Worm (Caenorhabditis elegans) whole organism, dauer: ENCODE data around the gene snx-13.

Experiments used
- unc-62 ChIP-seq: sonication (generic microtip); optimal IDR thresholded peaks from 2 replicates; lab custom pipeline; 2017; ENCODE audit warnings: missing biosample characterization, missing genetic modification reagents, missing genetic modification characterization

Gene snx-13

DNA sequence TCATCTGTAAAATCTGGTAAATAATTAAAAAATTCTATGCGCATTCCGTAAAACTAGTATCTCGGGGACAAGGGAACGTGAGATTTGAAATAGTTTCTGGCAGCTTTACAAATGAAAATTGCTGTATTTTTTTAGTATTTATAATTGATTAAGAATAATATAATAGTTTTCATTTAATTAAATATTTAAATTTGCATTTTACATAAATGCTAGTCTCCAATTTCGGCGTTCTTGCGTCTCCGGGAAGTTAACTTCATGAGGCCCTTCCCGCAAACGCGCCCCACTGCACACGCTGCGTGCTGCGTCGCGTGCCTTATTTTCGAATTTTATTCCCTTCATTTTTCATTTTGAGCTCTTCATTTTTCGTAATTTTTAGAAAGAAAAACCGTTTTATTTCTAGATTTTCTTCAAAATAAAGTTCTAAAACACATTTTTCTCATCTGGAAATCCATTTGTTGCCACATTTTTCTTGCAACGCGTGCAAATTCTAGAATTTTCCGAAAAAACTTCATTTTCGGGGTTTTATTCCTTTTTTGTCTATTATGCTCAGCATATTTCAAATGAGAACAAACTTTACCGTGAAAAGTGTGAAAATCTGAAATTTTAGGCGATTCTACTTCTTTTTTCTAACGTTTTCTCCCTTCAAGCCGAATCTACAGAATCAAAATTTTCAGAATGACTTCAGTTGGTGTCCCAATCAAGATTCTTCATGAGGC, at the start of gene snx-13, which contains the start of gene snr-1:
Gene snx-13, minus strand, starts transcription at position 55 of the 716 bp plus-strand sequence.
Gene snr-1, plus strand, starts transcription at position 666 of the 716 bp plus-strand sequence.
- TF ChIP-seq unc-62 (GFP tag; lab: Kevin White, UChicago): no peak

DNA sequence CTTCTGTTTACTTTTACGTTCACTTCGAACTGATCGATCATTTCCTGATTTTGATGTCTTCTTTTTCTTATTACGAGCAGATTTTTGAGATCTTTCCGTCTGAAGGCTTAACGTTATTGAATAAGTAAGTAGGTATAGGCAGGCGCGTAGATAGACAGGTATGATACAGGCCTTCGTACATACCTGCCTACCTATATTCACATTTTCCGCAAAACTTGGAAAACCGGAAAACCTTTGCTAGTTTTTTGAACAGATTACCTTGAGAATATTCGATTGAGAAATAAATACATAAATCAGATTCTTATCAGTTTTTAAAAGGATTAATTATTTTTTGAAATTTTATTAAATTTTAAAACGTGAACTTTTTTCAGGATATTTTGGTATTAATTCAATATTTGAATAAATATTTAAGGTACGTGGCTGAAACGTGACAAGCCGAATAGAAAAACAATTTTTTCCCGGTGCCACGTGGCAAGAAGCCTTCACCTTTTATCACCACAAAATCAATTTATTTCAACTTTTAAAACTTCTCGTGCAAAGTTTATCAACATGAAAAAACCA, 43.9 kb upstream of the snx-13 start, which contains the start of the genes Y116A8C.37 and Y116A8C.38:
Gene Y116A8C.37, minus strand, starts transcription at position 101 of the 561 bp plus-strand sequence.
Gene Y116A8C.38, plus strand, starts transcription at position 511 of the 561 bp plus-strand sequence.
- no peak for TF ChIP-seq unc-62 (GFP tag; lab: Kevin White, UChicago)

DNA sequence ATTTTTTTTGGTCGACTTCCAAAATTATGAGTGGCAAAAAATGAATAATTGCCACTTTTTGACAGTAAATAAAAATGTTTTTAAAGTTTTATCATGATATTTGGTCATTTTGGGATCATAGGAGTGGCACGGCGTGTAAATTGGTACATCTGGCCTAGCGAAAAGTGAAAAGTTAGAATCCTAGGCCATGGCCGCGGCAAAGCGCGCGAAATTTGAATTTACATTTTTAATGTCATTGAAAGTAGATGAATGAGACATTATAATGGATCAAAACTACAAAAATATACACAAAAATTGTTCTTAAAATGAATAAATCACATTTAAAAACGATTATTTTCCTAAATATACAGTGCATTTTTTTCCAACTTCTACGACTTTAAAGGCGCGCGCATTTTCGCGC, 39.3 kb upstream of the snx-13 start:
- TF ChIP-seq unc-62 (GFP tag; lab: Kevin White, UChicago): no peak

DNA sequence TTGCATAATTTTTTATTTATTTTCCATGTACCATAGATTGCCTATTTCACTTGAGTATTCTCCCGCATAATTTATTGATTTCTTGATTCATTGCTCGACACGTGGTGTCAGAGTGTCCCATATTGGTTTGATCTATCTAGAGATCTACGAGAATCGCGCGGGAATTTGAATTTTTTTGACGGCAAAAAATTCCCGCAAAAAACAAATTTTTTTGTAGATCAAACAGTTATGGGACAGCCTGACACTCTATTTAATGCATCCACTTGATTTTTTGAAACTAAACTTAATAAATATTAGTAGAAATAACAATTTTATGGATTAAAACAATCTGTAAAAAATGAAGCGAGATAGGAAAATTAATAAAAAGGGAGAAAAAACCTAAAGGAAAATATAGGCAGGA, 38.7 kb upstream of the snx-13 start:
- no peak for TF ChIP-seq unc-62 (GFP tag; lab: Kevin White, UChicago)

DNA sequence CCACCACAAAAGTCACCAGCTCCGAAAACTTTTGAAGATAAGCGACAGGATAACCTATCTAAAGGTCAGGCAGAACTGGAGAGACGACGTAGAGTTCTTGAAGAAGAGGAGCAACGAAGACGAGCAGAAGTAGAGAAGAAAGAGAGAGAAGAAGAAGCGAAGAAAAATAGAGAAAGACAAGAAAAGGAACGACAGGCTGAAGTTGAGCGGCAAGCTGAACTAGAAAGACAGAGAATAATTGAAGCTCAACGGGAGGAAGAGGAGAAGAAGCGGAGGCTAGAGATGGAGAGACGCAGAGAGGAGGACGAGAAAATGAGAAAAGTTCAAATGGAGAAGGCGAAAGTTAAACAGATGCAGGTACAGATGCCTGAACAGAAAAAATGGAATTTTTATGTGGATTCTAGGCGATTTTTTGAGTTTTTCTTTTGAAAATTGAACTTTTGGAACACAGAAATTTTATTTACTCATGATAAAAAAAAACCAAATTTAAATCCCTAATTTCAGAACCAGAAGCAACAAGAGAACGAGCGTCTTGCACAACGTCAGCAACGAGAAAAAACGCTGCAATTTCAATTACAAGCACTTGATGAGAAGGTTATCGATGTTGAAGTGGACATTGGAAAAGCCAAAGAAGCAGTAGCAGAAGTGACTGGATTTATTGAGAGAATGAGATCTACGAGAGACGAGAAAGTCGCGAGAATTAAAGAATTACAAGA, 34.0 kb upstream of the snx-13 start:
- TF ChIP-seq unc-62 (GFP tag; lab: Kevin White, UChicago): no peak

DNA sequence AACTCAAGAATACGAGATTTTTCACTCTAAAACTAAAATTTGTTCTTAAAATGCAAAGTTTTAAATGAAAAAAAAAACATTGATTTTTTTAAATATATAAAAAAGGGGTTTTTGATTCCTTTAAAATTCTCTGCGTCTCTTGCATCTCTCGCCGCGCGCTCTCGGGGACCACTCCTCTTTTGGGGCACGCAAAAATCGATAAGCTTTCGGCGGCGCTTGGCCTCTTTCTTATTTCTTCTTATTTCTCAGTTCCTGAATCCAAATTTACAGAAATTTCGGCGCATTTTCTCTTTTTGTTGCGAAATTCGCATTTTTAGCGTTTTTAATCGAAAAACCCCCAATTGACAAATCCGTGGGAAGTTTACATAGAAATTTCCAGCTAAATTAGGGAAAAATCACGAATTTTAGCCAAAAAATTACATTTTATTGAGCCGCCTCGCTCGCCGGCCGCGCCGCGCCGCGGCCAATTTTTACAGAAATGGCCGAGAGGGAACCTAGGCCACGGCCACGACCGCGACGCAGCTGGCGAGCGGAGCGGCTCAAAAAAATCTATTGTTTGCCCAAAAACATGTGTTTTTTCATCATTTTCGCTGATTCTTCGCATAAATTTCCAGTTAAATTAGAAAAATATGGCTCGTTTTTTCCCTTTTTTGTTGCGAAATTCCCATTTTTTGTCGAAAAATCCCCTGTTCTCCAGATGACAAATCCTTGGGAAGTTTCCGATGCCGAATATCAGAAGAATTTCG, 31.9 kb upstream of the snx-13 start, which contains the start of gene itsn-1:
Gene itsn-1, plus strand, starts transcription at position 696 of the 746 bp plus-strand sequence.
- TF ChIP-seq unc-62 (GFP tag; lab: Kevin White, UChicago): no peak

DNA sequence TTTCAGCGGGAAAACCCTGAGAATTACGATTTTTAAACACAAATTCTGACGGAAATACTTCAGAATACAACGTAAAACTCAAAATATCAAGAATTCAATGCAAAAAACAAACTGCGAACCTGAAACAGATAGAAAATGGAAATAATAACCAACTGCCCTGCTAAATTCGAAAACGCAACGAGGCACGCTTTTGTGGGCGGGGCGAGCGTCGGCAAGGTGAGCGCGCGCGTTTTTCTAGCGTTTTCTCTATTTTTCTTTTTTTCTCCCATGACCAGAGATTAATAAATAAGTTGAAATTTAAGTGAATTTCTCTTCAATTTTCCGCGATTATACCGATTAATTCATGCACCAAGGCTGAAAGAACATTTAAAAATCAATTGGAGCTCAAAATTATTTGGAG, 31.3 kb upstream of the snx-13 start, which contains the start of gene uaf-2:
Gene uaf-2, minus strand, starts transcription at position 183 of the 400 bp plus-strand sequence.
- TF ChIP-seq unc-62 (GFP tag; lab: Kevin White, UChicago): no peak

DNA sequence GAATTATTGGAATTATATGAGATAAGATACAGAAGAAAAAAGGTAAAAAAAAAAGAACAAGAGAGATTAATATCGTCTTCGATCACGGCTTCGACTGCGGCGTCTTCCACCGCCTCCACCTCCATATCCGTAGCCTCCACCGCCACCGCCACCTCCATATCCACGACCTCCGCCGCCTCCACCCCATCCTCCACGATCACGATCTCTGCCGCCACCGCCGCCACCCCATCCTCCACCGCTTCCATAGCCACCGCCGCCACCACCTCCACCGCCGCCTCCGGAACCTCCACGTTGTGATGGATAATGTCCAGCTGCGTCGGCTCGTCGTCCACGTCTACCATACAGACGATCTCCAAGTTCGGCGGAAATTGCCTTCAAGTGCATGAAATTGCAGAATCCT, 29.6 kb upstream of the snx-13 start:
- TF ChIP-seq unc-62 (GFP tag; lab: Kevin White, UChicago): no peak

DNA sequence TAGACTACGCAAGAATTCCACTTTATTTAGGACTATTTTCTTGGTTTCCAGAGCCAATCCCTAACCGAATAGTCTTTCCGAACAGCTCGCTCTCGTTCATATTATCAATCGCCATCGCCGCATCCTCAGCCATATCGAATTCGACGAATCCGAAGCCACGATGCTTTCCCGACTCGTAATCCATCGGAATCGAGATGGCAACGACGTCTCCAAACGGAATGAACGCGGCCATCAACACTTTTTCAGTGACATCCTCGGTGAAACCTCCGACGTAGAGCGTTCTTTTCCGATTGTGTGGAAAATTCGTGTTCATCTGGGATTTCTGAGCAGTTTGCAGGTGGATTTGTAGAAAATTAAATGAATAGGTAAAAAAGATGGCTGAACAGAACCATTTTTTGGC, 29.1 kb upstream of the snx-13 start, which contains the start of gene cyn-13:
Gene cyn-13, minus strand, starts transcription at position 313 of the 400 bp plus-strand sequence.
- no peak for TF ChIP-seq unc-62 (GFP tag; lab: Kevin White, UChicago)

DNA sequence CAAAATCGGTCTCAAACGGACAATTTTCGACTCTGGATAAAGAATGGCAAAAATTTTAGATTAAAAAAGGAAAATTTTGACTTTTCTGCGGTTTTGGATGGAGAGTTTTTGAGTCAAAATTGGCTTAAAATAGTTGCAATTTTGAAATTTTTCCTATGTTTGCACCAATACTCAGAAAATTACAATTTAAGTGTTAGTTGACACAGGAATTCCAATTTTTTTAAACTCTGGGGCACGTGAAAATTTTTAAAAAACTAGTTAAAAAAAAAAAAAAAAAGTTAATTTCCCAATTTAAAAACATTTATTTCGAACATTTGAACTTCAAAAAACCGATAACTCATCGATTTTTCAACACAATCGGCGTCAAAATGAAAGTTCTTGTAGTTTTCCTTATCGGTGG, 24.6 kb upstream of the snx-13 start, which contains the start of gene Y116A8C.33:
Gene Y116A8C.33, plus strand, starts transcription at position 301 of the 400 bp plus-strand sequence.
- TF ChIP-seq unc-62 (GFP tag; lab: Kevin White, UChicago): no peak

DNA sequence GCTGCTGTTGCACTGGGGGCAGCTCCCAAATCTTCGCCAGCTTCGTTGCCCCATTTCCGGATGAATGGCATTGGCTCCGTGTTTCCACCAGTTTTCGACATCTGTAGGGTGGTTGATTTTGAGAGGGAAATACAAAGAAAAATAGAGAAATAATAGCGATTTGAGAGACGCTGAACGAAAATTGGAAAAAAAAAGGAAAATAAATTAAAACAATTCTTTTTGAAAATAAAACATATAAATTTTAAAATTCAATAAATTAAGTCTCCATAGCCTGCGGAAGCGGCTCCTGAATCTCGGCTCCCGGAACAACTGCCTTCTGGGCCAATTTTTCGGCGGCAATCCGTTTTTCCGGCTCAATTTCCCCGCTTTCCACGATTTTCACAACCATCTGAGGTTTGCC, 23.6 kb upstream of the snx-13 start, which contains the start of gene sfa-1:
Gene sfa-1, minus strand, starts transcription at position 101 of the 400 bp plus-strand sequence.
- TF ChIP-seq unc-62 (GFP tag; lab: Kevin White, UChicago): no peak

DNA sequence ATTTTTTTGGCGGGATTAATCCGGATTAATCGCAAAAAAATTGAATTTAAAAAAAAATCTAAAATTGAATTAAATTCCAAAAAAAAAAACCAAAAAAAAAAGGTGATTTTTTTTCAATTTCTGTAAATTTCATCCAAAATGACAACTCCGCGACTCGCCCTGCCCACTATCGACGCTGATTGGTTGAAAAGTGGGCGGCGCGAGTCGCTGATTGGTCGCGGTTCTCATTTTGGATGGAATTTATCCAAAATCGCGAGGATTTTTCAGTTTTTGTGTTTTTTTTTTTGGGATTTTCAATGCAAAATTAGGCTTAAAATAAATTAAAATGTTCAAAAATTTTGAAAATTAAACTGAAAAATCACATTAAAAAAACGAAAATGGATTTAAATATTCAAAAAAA, 22.2 kb upstream of the snx-13 start:
- TF ChIP-seq unc-62 (GFP tag; lab: Kevin White, UChicago): no peak

DNA sequence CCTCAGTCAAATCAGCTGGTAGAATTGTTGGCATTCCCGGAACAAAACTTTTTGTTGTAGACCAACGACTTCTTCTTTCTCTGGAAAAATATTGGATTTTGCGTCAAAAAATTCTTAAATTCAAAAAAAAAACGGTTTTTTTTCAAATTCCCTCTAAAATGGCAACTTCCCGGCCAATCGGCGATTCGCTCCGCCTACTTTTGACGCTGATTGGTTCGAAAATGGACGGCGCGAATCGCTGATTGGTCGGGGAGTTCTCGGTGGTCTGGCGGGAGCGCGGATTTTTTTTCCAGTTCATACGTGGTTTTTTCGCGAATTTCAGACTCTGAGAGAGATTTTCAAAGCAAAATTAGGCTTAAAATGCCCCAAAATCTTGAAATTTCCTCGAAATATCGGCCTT, 21.6 kb upstream of the snx-13 start:
- no peak for TF ChIP-seq unc-62 (GFP tag; lab: Kevin White, UChicago)

DNA sequence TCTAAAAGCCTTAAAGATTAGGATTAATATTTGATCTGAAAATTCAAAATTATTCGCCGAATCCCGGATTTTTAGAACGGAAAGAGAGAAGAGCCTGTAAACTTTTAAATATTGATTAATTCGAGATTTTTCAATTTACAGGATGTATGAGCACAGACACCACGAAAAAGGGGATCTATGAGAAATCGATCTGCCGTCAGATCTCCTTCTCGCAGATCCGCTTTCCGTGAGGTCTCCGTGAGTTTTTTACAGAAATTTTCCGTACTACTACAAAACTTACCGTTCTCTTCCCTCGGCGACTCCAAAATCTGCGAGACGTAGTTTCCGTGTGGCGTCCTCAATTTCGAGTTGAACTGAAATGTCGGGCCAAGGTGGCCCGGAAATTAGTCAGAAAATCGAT, 21.0 kb upstream of the snx-13 start:
- TF ChIP-seq unc-62 (GFP tag; lab: Kevin White, UChicago): no peak

DNA sequence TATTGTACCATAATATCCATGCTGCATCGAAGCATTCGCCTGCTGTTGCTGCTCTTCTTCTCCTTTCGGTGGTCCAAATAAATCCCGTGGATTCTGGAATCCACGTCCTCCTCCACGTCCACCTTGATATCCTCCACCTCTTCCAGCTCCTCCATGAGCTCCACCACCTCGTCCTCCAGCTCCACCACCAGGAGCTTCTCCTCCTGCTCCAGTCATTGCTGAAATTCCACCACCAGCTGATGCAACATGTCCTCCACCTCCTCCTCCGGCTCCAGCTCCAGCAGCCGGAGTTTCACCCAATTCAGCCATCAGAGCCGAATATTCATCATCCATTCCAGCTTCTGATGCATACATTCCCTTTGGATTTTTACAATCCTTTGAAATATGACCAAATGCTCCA, 18.3 kb upstream of the snx-13 start:
- no peak for TF ChIP-seq unc-62 (GFP tag; lab: Kevin White, UChicago)
